Fruit fly (Drosophila melanogaster) whole organism, embryonic: ENCODE data around the gene smg.

Experiments
- CG10267 ChIP-seq: fragments of 200-800 bp; sonication (Bioruptor generic); optimal IDR thresholded peaks from 2 replicates; lab custom pipeline; 2018; ENCODE audit warnings: missing biosample characterization, mild to moderate bottlenecking, missing genetic modification characterization, moderate library complexity
- CG32767 ChIP-seq: fragments of 200-800 bp; sonication (Bioruptor generic); IDR thresholded peaks from 2 replicates; pipeline ENCODE4 v1.3.6; 2022; ENCODE audit warnings: missing biosample characterization, missing genetic modification characterization
- CTCF ChIP-seq: fragments of 200-800 bp; sonication (Bioruptor generic); optimal IDR thresholded peaks from 2 replicates; lab custom pipeline; 2017; ENCODE audit warnings: missing biosample characterization, mild to moderate bottlenecking, missing genetic modification characterization, moderate library complexity
- cwo ChIP-seq: fragments of 200-800 bp; sonication (Bioruptor generic); optimal IDR thresholded peaks from 3 replicates; lab custom pipeline; 2017; ENCODE audit warnings: missing biosample characterization, missing genetic modification characterization, mild to moderate bottlenecking, moderate library complexity, missing genetic modification reagents
- nom ChIP-seq: fragments of 200-800 bp; sonication (Bioruptor generic); optimal IDR thresholded peaks from 2 replicates; lab custom pipeline; 2017; ENCODE audit warnings: missing biosample characterization, missing genetic modification characterization, mild to moderate bottlenecking, moderate library complexity, missing genetic modification reagents

- TF ChIP-seq nom (GFP tag; lab: Kevin White, UChicago) (peak; percentile 39), CTCF (GFP tag; lab: Kevin White, UChicago) (no peak), cwo (GFP tag; lab: Kevin White, UChicago) (peak; percentile 70), CG10267 (no peak), CG32767 (GFP tag; lab: Robert Waterston, UW) (no peak)
These were observed 11.9 kb downstream of the smg start, which contains the start of gene Galk for dm6 chr3L:8985848-8986320.
